Worm (Caenorhabditis elegans): ENCODE measurements around the gene M04B2.7.

Gene M04B2.7

ce11 chrIV:11504416-11504815, 44.2 kb downstream of the M04B2.7 start, which contains the start of gene twk-25:
twk-25 (plus strand) TSS chrIV:11504716.
- TF ChIP-seq daf-19 (GFP tag; conservative IDR thresholded peaks at IDR 0.05): no peak
- no peak for TF ChIP-seq nhr-42 (GFP tag; IDR thresholded peaks at IDR 0.05)
- no peak for TF ChIP-seq cey-2 (tag; optimal IDR thresholded peaks at IDR 0.05; ENCODE audit: borderline replicate concordance, insufficient read depth)
- no peak for TF ChIP-seq nhr-41 (GFP tag; IDR thresholded peaks at IDR 0.05)
- TF ChIP-seq madf-5 (GFP tag; IDR thresholded peaks at IDR 0.05): no peak

ce11 chrIV:11503654-11504053, 44.9 kb downstream of the M04B2.7 start:
- peak; percentile 38 for TF ChIP-seq hlh-11 (tag; optimal IDR thresholded peaks at IDR 0.05)
- peak; percentile 29 for TF ChIP-seq mxl-3 (GFP tag; optimal IDR thresholded peaks at IDR 0.05)
- peak; percentile 1 for TF ChIP-seq hlh-30 (tag; optimal IDR thresholded peaks at IDR 0.05; ENCODE audit: insufficient read depth)
- peak; percentile 52 for TF ChIP-seq nhr-48 (tag; optimal IDR thresholded peaks at IDR 0.05)
- peak; percentile 61 for TF ChIP-seq nhr-28 (tag; optimal IDR thresholded peaks at IDR 0.05)
- TF ChIP-seq gei-8 (GFP tag; optimal IDR thresholded peaks at IDR 0.05): peak; percentile 16
- TF ChIP-seq F44E2.7 (GFP tag; IDR thresholded peaks at IDR 0.05): no peak
- TF ChIP-seq dmd-6 (GFP tag; IDR thresholded peaks at IDR 0.05): peak; percentile 38; the same call in 1 of the 2 replicates
- TF ChIP-seq mdl-1 (tag; optimal IDR thresholded peaks at IDR 0.05): peak in 1 of 2 experiments; percentile 20
- no peak for TF ChIP-seq Y75B8A.6 (GFP tag; IDR thresholded peaks at IDR 0.05)
- TF ChIP-seq nhr-76 (tag; optimal IDR thresholded peaks at IDR 0.05): no peak
- no peak for TF ChIP-seq spr-1 (tag; optimal IDR thresholded peaks at IDR 0.05)

ce11 chrIV:11500421-11500820, 48.1 kb downstream of the M04B2.7 start, which contains the start of gene H21P03.10:
H21P03.10 (plus strand) TSS chrIV:11500721.
- no peak for TF ChIP-seq arid-1 (GFP tag; conservative IDR thresholded peaks at IDR 0.05)
- TF ChIP-seq lin-39 (tag; optimal IDR thresholded peaks at IDR 0.05): no peak
- TF ChIP-seq unc-39 (tag; optimal IDR thresholded peaks at IDR 0.05): no peak
- no peak for TF ChIP-seq R02D3.7 (tag; optimal IDR thresholded peaks at IDR 0.05)
- TF ChIP-seq duxl-1 (tag; optimal IDR thresholded peaks at IDR 0.05; ENCODE audit: poor library complexity): no peak
- no peak for TF ChIP-seq dpl-1 (GFP tag; optimal IDR thresholded peaks at IDR 0.05)
- TF ChIP-seq Y5F2A.4 (GFP tag; optimal IDR thresholded peaks at IDR 0.05): no peak
- no peak for TF ChIP-seq dmd-8 (GFP tag; IDR thresholded peaks at IDR 0.05)
- TF ChIP-seq mdt-29 (GFP tag; IDR thresholded peaks at IDR 0.05): no peak
- TF ChIP-seq snpc-1.2 (GFP tag; IDR thresholded peaks at IDR 0.05): no peak
- TF ChIP-seq nhr-6 (tag; optimal IDR thresholded peaks at IDR 0.05): no peak
- no peak for TF ChIP-seq spr-3 (GFP tag; optimal IDR thresholded peaks at IDR 0.05)
- no peak for TF ChIP-seq hmg-1.1 (GFP tag; IDR thresholded peaks at IDR 0.05)
- TF ChIP-seq hlh-30 (tag; optimal IDR thresholded peaks at IDR 0.05; ENCODE audit: insufficient read depth): no peak
- no peak for TF ChIP-seq nhr-25 (tag; optimal IDR thresholded peaks at IDR 0.05; ENCODE audit: borderline replicate concordance, insufficient read depth)
- TF ChIP-seq jun-1 (tag; optimal IDR thresholded peaks at IDR 0.05): no peak
- TF ChIP-seq saeg-2 (GFP tag; IDR thresholded peaks at IDR 0.05): no peak

ce11 chrIV:11498169-11498568, 50.4 kb downstream of the M04B2.7 start, which contains the start of gene sms-1:
sms-1 (minus strand) TSS chrIV:11498174.
- TF ChIP-seq ZK546.5 (tag; optimal IDR thresholded peaks at IDR 0.05): no peak
- no peak for TF ChIP-seq nhr-28 (tag; optimal IDR thresholded peaks at IDR 0.05)
- TF ChIP-seq lir-3 (tag; optimal IDR thresholded peaks at IDR 0.05): no peak
- TF ChIP-seq ztf-7 (tag; optimal IDR thresholded peaks at IDR 0.05): no peak
- no peak for TF ChIP-seq F49E8.2 (tag; optimal IDR thresholded peaks at IDR 0.05; ENCODE audit: borderline replicate concordance)
- no peak for TF ChIP-seq zfp-2 (tag; optimal IDR thresholded peaks at IDR 0.05)
- TF ChIP-seq mdt-29 (GFP tag; IDR thresholded peaks at IDR 0.05): no peak
- TF ChIP-seq nhr-25 (tag; optimal IDR thresholded peaks at IDR 0.05; ENCODE audit: borderline replicate concordance, insufficient read depth): no peak
- TF ChIP-seq ces-1 (GFP tag; optimal IDR thresholded peaks at IDR 0.05): no peak
- TF ChIP-seq ceh-20 (GFP tag; IDR thresholded peaks at IDR 0.05): no peak
- TF ChIP-seq D1046.2 (GFP tag; IDR thresholded peaks at IDR 0.05): no peak
- TF ChIP-seq lin-39 (tag; optimal IDR thresholded peaks at IDR 0.05): no peak
- no peak for TF ChIP-seq daf-19 (GFP tag; conservative IDR thresholded peaks at IDR 0.05)
- no peak for TF ChIP-seq F37D6.2 (tag; optimal IDR thresholded peaks at IDR 0.05)
- no peak for TF ChIP-seq nhr-41 (GFP tag; IDR thresholded peaks at IDR 0.05)
- no peak for TF ChIP-seq hmg-1.1 (GFP tag; IDR thresholded peaks at IDR 0.05)
- no peak for TF ChIP-seq madf-5 (GFP tag; IDR thresholded peaks at IDR 0.05)
- TF ChIP-seq saeg-2 (GFP tag; IDR thresholded peaks at IDR 0.05): no peak
- TF ChIP-seq dve-1 (tag; optimal IDR thresholded peaks at IDR 0.05; ENCODE audit: insufficient read depth): no peak
